Worm (Caenorhabditis elegans) whole organism, L1 larva: Measurements from ENCODE around the gene F42A8.1.
A peak's percentile ranks its signal among the peaks of the same experiment; 100 is the strongest.

Source experiments
- dpl-1 ChIP-seq, 3 experiments: fragments of 150-350 bp in 2 of 3; sonication (generic microtip) in 1 of 3; optimal IDR thresholded peaks; 2 replicates each; lab custom pipeline; 2014 to 2017; ENCODE audit warnings: missing biosample characterization in 3 of 3, missing genetic modification characterization in 3 of 3, missing genetic modification reagents in 3 of 3
- efl-1 ChIP-seq, 4 experiments: fragments of 150-350 bp; optimal IDR thresholded peaks in 3 of 4; peaks in 1 of 4; 1 replicate in 1 of 4; 2 replicates in 3 of 4; lab custom pipeline; 2014; ENCODE audit warnings: missing biosample characterization in 2 of 4, missing genetic modification characterization in 2 of 4, missing genetic modification reagents in 2 of 4
- snpc-4 ChIP-seq: fragments of 150-350 bp; optimal IDR thresholded peaks from 2 replicates; lab custom pipeline; 2014; ENCODE audit warnings: missing biosample characterization, missing genetic modification characterization
- tbx-2 ChIP-seq: sonication (generic microtip); optimal IDR thresholded peaks from 2 replicates; lab custom pipeline; 2016; ENCODE audit warnings: missing genetic modification characterization, missing compliant biosample characterization

ce11 chrII:9322870-9323349, 23.5 kb downstream of the F42A8.1 start, which contains the start of gene rab-39:
- TF ChIP-seq dpl-1 (GFP tag; optimal IDR thresholded peaks at IDR 0.05; lab: Kevin White, UChicago) (peak; percentile 22 to 53 (median 31)), tbx-2 (no peak), snpc-4 (no peak), efl-1 (optimal IDR thresholded peaks at IDR 0.05; lab: Kevin White, UChicago) (peak; percentile 15 to 30), efl-1 (GFP tag; optimal IDR thresholded peaks at IDR 0.05 in 1 of 2; lab: Kevin White, UChicago) (peak; percentile 40 to 83)
